Fruit fly (Drosophila melanogaster): ENCODE results near the gene CG4213.

DNA sequence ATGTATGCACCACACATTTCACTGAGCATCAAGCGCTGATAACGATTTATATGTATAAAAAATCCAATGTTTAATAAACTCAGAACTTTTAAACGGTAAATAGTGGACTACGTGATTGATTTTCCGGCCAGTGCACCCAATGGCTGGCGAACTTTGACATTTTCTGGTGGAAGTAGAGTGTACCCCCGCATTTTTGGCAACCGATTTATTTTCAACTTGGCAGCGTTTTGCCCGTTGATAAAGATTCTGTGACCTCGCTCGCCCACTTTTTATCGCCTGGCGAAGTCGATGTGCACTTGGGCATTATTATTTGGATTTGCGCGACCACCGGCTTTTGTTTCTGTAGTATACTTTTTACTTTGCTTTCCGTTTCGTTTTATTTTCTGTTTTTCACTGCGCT, 11.9 kb upstream of the CG4213 start:
- no peak for TF ChIP-seq toe (GFP tag; optimal IDR thresholded peaks at IDR 0.05)
- TF ChIP-seq cnc (optimal IDR thresholded peaks at IDR 0.05) = no peak
- no peak for TF ChIP-seq CG33017 (tag; optimal IDR thresholded peaks at IDR 0.05)
- no peak for TF ChIP-seq CG7101 (tag; optimal IDR thresholded peaks at IDR 0.05)
- no peak for TF ChIP-seq pad (GFP tag; optimal IDR thresholded peaks at IDR 0.05)
- TF ChIP-seq Clk (GFP tag; optimal IDR thresholded peaks at IDR 0.05) = no peak
- TF ChIP-seq Mnt (GFP tag; optimal IDR thresholded peaks at IDR 0.05) = no peak
- no peak for TF ChIP-seq bab1 (GFP tag; optimal IDR thresholded peaks at IDR 0.05)
- TF ChIP-seq kay (GFP tag; ENCODE audit: borderline replicate concordance) = no peak
- no peak for TF ChIP-seq CG14711 (tag; optimal IDR thresholded peaks at IDR 0.05)
- no peak for TF ChIP-seq CG11617 (GFP tag; optimal IDR thresholded peaks at IDR 0.05)
